Worm (Caenorhabditis elegans): ENCODE data around the gene F36H9.7.
A peak's percentile ranks its signal among the peaks of the same experiment; 100 is the strongest.
"Not testable (repeated sequence)": the region's sequence is repeated elsewhere in the genome, so short reads cannot be mapped to it uniquely, and the experiment has no call there.

F36H9.7 gene

ce11 chrV:1774874-1775589 is at the start of gene F36H9.7:
Gene F36H9.7 (minus strand): TSS chrV:1774924.
- no peak for TF ChIP-seq sea-1 (GFP tag; conservative IDR thresholded peaks at IDR 0.05)
- no peak for TF ChIP-seq aly-1 (tag; optimal IDR thresholded peaks at IDR 0.05)
- no peak for TF ChIP-seq flt-1 (GFP tag; IDR thresholded peaks at IDR 0.05)
- no peak for TF ChIP-seq ets-7 (tag; optimal IDR thresholded peaks at IDR 0.05)
- no peak for TF ChIP-seq scrt-1 (GFP tag; IDR thresholded peaks at IDR 0.05)
- TF ChIP-seq hmbx-1 (tag; optimal IDR thresholded peaks at IDR 0.05), result no peak
- no peak for TF ChIP-seq hmg-4 (GFP tag; optimal IDR thresholded peaks at IDR 0.05)
- no peak for TF ChIP-seq pes-1 (GFP tag; IDR thresholded peaks at IDR 0.05)
- TF ChIP-seq tbx-11 (GFP tag; IDR thresholded peaks at IDR 0.05), result no peak
- no peak for TF ChIP-seq tbx-37 (GFP tag; conservative IDR thresholded peaks at IDR 0.05)
- TF ChIP-seq tra-4 (tag; optimal IDR thresholded peaks at IDR 0.05), result no peak
- TF ChIP-seq F13C5.2 (tag; optimal IDR thresholded peaks at IDR 0.05), result no peak
- no peak for TF ChIP-seq B0310.2 (tag; optimal IDR thresholded peaks at IDR 0.05)
- no peak for TF ChIP-seq ceh-36 (tag; optimal IDR thresholded peaks at IDR 0.05)
- TF ChIP-seq ceh-13 (GFP tag; optimal IDR thresholded peaks at IDR 0.05), result no peak
- no peak for TF ChIP-seq ama-1 (optimal IDR thresholded peaks at IDR 0.05)

ce11 chrV:1821287-1821686 is 46.6 kb upstream of the F36H9.7 start, which contains the start of the genes gly-7 and mrpl-39:
Gene gly-7 (minus strand): TSS chrV:1821323.
Gene mrpl-39 (plus strand): TSS chrV:1821579.
- peak; percentile 46; the same call in 1 of the 2 replicates for TF ChIP-seq tbx-11 (GFP tag; IDR thresholded peaks at IDR 0.05)
- TF ChIP-seq scrt-1 (GFP tag; IDR thresholded peaks at IDR 0.05), result 0 out of 2 replicates have a peak, but pooled peaks have one; percentile 68
- peak; percentile 61 for TF ChIP-seq F13C5.2 (tag; optimal IDR thresholded peaks at IDR 0.05)
- TF ChIP-seq ceh-36 (tag; optimal IDR thresholded peaks at IDR 0.05), result peak; percentile 10
- peak; percentile 56 for TF ChIP-seq tbx-37 (GFP tag; conservative IDR thresholded peaks at IDR 0.05)
- no peak for TF ChIP-seq B0310.2 (tag; optimal IDR thresholded peaks at IDR 0.05)
- no peak for TF ChIP-seq hmg-4 (GFP tag; optimal IDR thresholded peaks at IDR 0.05)
- TF ChIP-seq ceh-13 (GFP tag; optimal IDR thresholded peaks at IDR 0.05), result no peak
- TF ChIP-seq sea-1 (GFP tag; conservative IDR thresholded peaks at IDR 0.05), result no peak
- no peak for TF ChIP-seq ets-7 (tag; optimal IDR thresholded peaks at IDR 0.05)
- no peak for TF ChIP-seq hnd-1 (tag; optimal IDR thresholded peaks at IDR 0.05)
- no peak for TF ChIP-seq aly-1 (tag; optimal IDR thresholded peaks at IDR 0.05)
- TF ChIP-seq hmbx-1 (tag; optimal IDR thresholded peaks at IDR 0.05), result no peak
- TF ChIP-seq ama-1 (optimal IDR thresholded peaks at IDR 0.05), result no peak
- no peak for TF ChIP-seq tra-4 (tag; optimal IDR thresholded peaks at IDR 0.05)
- TF ChIP-seq pes-1 (GFP tag; IDR thresholded peaks at IDR 0.05), result peak; percentile 70
- peak; percentile 60; the same call in 1 of the 2 replicates for TF ChIP-seq flt-1 (GFP tag; IDR thresholded peaks at IDR 0.05)

- TF ChIP-seq tra-4 (tag; optimal IDR thresholded peaks at IDR 0.05), result no peak
- no peak for TF ChIP-seq hmbx-1 (tag; optimal IDR thresholded peaks at IDR 0.05)
- TF ChIP-seq ama-1 (optimal IDR thresholded peaks at IDR 0.05), result no peak
- no peak for TF ChIP-seq ets-7 (tag; optimal IDR thresholded peaks at IDR 0.05)
- no peak for TF ChIP-seq ceh-36 (tag; optimal IDR thresholded peaks at IDR 0.05)
- TF ChIP-seq sea-1 (GFP tag; conservative IDR thresholded peaks at IDR 0.05), result no peak
Observed at ce11 chrV:1820749-1821148, 46.0 kb upstream of the F36H9.7 start.

ce11 chrV:1820016-1820415 is 45.3 kb upstream of the F36H9.7 start:
- TF ChIP-seq hmg-4 (GFP tag; optimal IDR thresholded peaks at IDR 0.05), result no peak
- TF ChIP-seq ceh-36 (tag; optimal IDR thresholded peaks at IDR 0.05), result no peak
- TF ChIP-seq ets-7 (tag; optimal IDR thresholded peaks at IDR 0.05), result no peak
- no peak for TF ChIP-seq tra-4 (tag; optimal IDR thresholded peaks at IDR 0.05)
- TF ChIP-seq hmbx-1 (tag; optimal IDR thresholded peaks at IDR 0.05), result no peak
- TF ChIP-seq sea-1 (GFP tag; conservative IDR thresholded peaks at IDR 0.05), result no peak
- no peak for TF ChIP-seq tbx-37 (GFP tag; conservative IDR thresholded peaks at IDR 0.05)
- no peak for TF ChIP-seq pes-1 (GFP tag; IDR thresholded peaks at IDR 0.05)
- no peak for TF ChIP-seq B0310.2 (tag; optimal IDR thresholded peaks at IDR 0.05)
- TF ChIP-seq flt-1 (GFP tag; IDR thresholded peaks at IDR 0.05), result no peak
- TF ChIP-seq tbx-11 (GFP tag; IDR thresholded peaks at IDR 0.05), result no peak
- TF ChIP-seq hnd-1 (tag; optimal IDR thresholded peaks at IDR 0.05), result no peak
- no peak for TF ChIP-seq ceh-13 (GFP tag; optimal IDR thresholded peaks at IDR 0.05)
- no peak for TF ChIP-seq aly-1 (tag; optimal IDR thresholded peaks at IDR 0.05)
- no peak for TF ChIP-seq scrt-1 (GFP tag; IDR thresholded peaks at IDR 0.05)
- no peak for TF ChIP-seq ama-1 (optimal IDR thresholded peaks at IDR 0.05)
- no peak for TF ChIP-seq F13C5.2 (tag; optimal IDR thresholded peaks at IDR 0.05)

ce11 chrV:1814784-1815183 is 40.1 kb upstream of the F36H9.7 start, which contains the start of gene Y46H3A.5:
Gene Y46H3A.5 (minus strand): TSS chrV:1814884.
- not testable (repeated sequence) for TF ChIP-seq hnd-1 (tag; optimal IDR thresholded peaks at IDR 0.05); aly-1 (tag; optimal IDR thresholded peaks at IDR 0.05); flt-1 (GFP tag; IDR thresholded peaks at IDR 0.05)

- TF ChIP-seq hnd-1 (tag; optimal IDR thresholded peaks at IDR 0.05), result no peak
- TF ChIP-seq sea-1 (GFP tag; conservative IDR thresholded peaks at IDR 0.05), result no peak
- TF ChIP-seq ceh-13 (GFP tag; optimal IDR thresholded peaks at IDR 0.05), result no peak
- no peak for TF ChIP-seq flt-1 (GFP tag; IDR thresholded peaks at IDR 0.05)
- no peak for TF ChIP-seq hmbx-1 (tag; optimal IDR thresholded peaks at IDR 0.05)
- TF ChIP-seq pes-1 (GFP tag; IDR thresholded peaks at IDR 0.05), result no peak
- no peak for TF ChIP-seq ama-1 (optimal IDR thresholded peaks at IDR 0.05)
- no peak for TF ChIP-seq tbx-37 (GFP tag; conservative IDR thresholded peaks at IDR 0.05)
- no peak for TF ChIP-seq ceh-36 (tag; optimal IDR thresholded peaks at IDR 0.05)
- no peak for TF ChIP-seq F13C5.2 (tag; optimal IDR thresholded peaks at IDR 0.05)
- TF ChIP-seq scrt-1 (GFP tag; IDR thresholded peaks at IDR 0.05), result no peak
Observed at ce11 chrV:1811035-1811434, 36.3 kb upstream of the F36H9.7 start, which contains the start of gene Y46H3A.4. Gene Y46H3A.4 (minus strand): TSS chrV:1811135.

ce11 chrV:1807160-1807559 is 32.4 kb upstream of the F36H9.7 start, which contains the start of gene srt-42:
Gene srt-42 (plus strand): TSS chrV:1807460.
- TF ChIP-seq hnd-1 (tag; optimal IDR thresholded peaks at IDR 0.05) (no peak), pes-1 (GFP tag; IDR thresholded peaks at IDR 0.05) (no peak), ceh-13 (GFP tag; optimal IDR thresholded peaks at IDR 0.05) (no peak), tra-4 (tag; optimal IDR thresholded peaks at IDR 0.05) (no peak), ceh-36 (tag; optimal IDR thresholded peaks at IDR 0.05) (no peak), aly-1 (tag; optimal IDR thresholded peaks at IDR 0.05) (no peak)

All from whole organism, early embryonic.